Fruit fly (Drosophila melanogaster): ENCODE measurements at regions not wholly inside any gene's neighbourhood (a gene's known extent, or its start where the extent isn't known, plus 50 kb on each side); places are given as distances from the start of the nearest gene placed in this dataset.

DNA sequence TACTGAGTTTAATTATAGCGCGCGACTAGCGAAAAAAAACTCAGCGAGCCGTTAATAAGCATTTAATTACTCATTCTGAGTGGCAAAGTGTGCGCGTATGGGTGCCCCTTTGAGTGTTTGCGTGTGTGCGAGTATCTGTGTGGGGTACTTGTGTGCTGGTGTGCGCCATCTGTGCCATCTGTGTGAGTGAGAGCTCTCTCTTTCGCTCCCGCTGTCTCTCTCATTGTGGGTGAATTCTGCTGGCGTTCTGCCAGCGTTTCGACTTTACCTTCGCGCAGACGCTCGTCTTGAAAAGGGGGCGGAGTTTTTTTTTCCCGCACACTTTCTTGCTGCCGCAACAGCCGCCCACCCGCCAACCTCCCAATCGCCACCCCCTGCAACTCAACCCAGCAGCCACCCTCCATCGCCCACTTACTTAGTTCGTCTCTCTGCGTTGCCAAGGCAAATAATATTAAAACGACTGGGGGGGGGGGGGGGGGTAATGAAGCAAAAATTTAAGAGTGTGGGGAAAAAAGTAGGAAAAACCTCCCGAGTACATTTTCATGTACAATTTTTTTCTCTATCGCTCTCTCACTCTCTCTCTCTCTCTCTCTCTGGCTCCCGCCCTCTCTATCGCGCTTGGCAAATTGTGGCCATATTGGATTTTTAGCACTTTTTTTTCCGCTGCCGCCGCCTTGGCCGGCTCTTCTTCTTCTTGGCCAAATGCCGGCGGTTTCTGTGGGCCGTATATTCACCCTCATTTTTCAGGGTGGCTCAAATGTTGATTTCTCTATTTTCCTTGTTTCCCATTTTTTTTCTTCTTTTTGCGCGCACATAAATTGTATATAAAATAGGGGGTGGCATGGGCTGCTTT, 52.3 kb downstream of the Or67d start:
- TF ChIP-seq CG33017 (tag; optimal IDR thresholded peaks at IDR 0.05) (no peak), CG11617 (GFP tag; optimal IDR thresholded peaks at IDR 0.05) (no peak), kay (GFP tag; ENCODE audit: borderline replicate concordance) (no peak)

Data from whole organism, adult.